Worm (Caenorhabditis elegans) whole organism, young adult: ENCODE measurements around the gene F56D2.8.

Experiments
- B0336.3 ChIP-seq: fragments of 200-800 bp; sonication (Bioruptor generic); IDR thresholded peaks from 2 replicates; pipeline ENCODE4 v1.3.6; 2022; ENCODE audit warnings: missing genetic modification characterization, missing compliant biosample characterization
- C06A6.2 ChIP-seq: fragments of 200-800 bp; sonication (Bioruptor generic); conservative IDR thresholded peaks from 2 replicates; pipeline ENCODE4 v1.3.6; 2022; ENCODE audit warnings: missing genetic modification characterization, missing compliant biosample characterization
- F22D6.2 ChIP-seq: sonication (generic microtip); optimal IDR thresholded peaks from 2 replicates; lab custom pipeline; 2016; ENCODE audit warnings: mild to moderate bottlenecking, missing genetic modification characterization, missing compliant biosample characterization
- F37B4.10 ChIP-seq: fragments of 200-800 bp; sonication (Bioruptor generic); IDR thresholded peaks from 2 replicates; pipeline ENCODE4 v1.3.6; 2022; ENCODE audit warnings: missing genetic modification characterization, missing compliant biosample characterization
- F52B5.7 ChIP-seq: sonication (generic microtip); optimal IDR thresholded peaks from 2 replicates; lab custom pipeline; 2016; ENCODE audit warnings: mild to moderate bottlenecking, missing genetic modification characterization, missing compliant biosample characterization
- F55B11.4 ChIP-seq: sonication (generic microtip); optimal IDR thresholded peaks from 2 replicates; lab custom pipeline; 2016; ENCODE audit warnings: missing compliant biosample characterization, missing genetic modification characterization, borderline replicate concordance; ENCODE audit not compliant: insufficient read depth
- K11D2.4 ChIP-seq: fragments of 200-800 bp; sonication (Bioruptor generic); IDR thresholded peaks from 2 replicates; pipeline ENCODE4 v1.3.6; 2022; ENCODE audit warnings: missing genetic modification reagents, missing genetic modification characterization, missing compliant biosample characterization
- K12H6.12 ChIP-seq: fragments of 200-800 bp; sonication (Bioruptor generic); optimal IDR thresholded peaks from 2 replicates; lab custom pipeline; 2018; ENCODE audit warnings: mild to moderate bottlenecking, missing genetic modification characterization, missing compliant biosample characterization
- Y53F4B.3 ChIP-seq: fragments of 200-800 bp; sonication (Bioruptor generic); IDR thresholded peaks from 2 replicates; pipeline ENCODE4 v1.3.6; 2022; ENCODE audit warnings: missing genetic modification reagents, missing genetic modification characterization, missing compliant biosample characterization
- Y53G8AR.9 ChIP-seq: fragments of 200-800 bp; sonication (Bioruptor generic); conservative IDR thresholded peaks from 2 replicates; pipeline ENCODE4 v1.3.6; 2022; ENCODE audit warnings: missing genetic modification reagents, missing genetic modification characterization, missing compliant biosample characterization
- Y95B8A.8 ChIP-seq: fragments of 200-800 bp; sonication (Bioruptor generic); IDR thresholded peaks from 2 replicates; pipeline ENCODE4 v1.3.6; 2022; ENCODE audit warnings: missing genetic modification reagents, missing genetic modification characterization, missing compliant biosample characterization
- ZK185.1 ChIP-seq: sonication (generic microtip); optimal IDR thresholded peaks from 2 replicates; lab custom pipeline; 2016; ENCODE audit warnings: mild to moderate bottlenecking, missing genetic modification characterization, missing compliant biosample characterization; ENCODE audit not compliant: poor library complexity, severe bottlenecking
- akir-1 ChIP-seq: fragments of 200-800 bp; sonication (Bioruptor generic); optimal IDR thresholded peaks from 2 replicates; lab custom pipeline; 2018; ENCODE audit warnings: mild to moderate bottlenecking, missing genetic modification characterization, moderate library complexity, missing compliant biosample characterization
- ama-1 ChIP-seq, 3 experiments: fragments of 150-350 bp in 1 of 3; sonication (generic microtip) in 2 of 3; optimal IDR thresholded peaks; 2 replicates each; lab custom pipeline; 2014 to 2018; ENCODE audit warnings: missing biosample characterization in 2 of 3, missing genetic modification characterization in 2 of 3, missing genetic modification reagents in 2 of 3
- atf-7 ChIP-seq: sonication (generic microtip); optimal IDR thresholded peaks from 2 replicates; lab custom pipeline; 2017; ENCODE audit warnings: mild to moderate bottlenecking, missing genetic modification characterization, missing compliant biosample characterization
- attf-5 ChIP-seq: fragments of 200-800 bp; sonication (Bioruptor generic); optimal IDR thresholded peaks from 2 replicates; lab custom pipeline; 2018; ENCODE audit warnings: mild to moderate bottlenecking, missing genetic modification characterization, missing compliant biosample characterization
- cebp-1 ChIP-seq, 2 experiments: fragments of 200-800 bp in 1 of 2; sonication (Bioruptor generic) in 1 of 2; sonication (generic microtip) in 1 of 2; IDR thresholded peaks in 1 of 2; optimal IDR thresholded peaks in 1 of 2; 2 replicates each; pipeline versions ENCODE4 v1.3.6 to Lab custom; 2017 to 2022; ENCODE audit warnings: missing compliant biosample characterization in 2 of 2, missing genetic modification characterization in 2 of 2, mild to moderate bottlenecking in 1 of 2, missing genetic modification reagents in 1 of 2, moderate library complexity in 1 of 2
- die-1 ChIP-seq: sonication (generic microtip); optimal IDR thresholded peaks from 2 replicates; lab custom pipeline; 2016; ENCODE audit warnings: missing genotype, mild to moderate bottlenecking, missing genetic modification characterization, missing compliant biosample characterization
- dox-1 ChIP-seq: fragments of 200-800 bp; sonication (Bioruptor generic); IDR thresholded peaks from 2 replicates; pipeline ENCODE4 v1.3.6; 2022; ENCODE audit warnings: missing genetic modification reagents, missing genetic modification characterization, missing compliant biosample characterization
- ets-4 ChIP-seq: fragments of 200-800 bp; sonication (Bioruptor generic); optimal IDR thresholded peaks from 2 replicates; lab custom pipeline; 2018; ENCODE audit warnings: mild to moderate bottlenecking, missing genetic modification characterization, missing compliant biosample characterization
- hlh-26 ChIP-seq: fragments of 200-800 bp; sonication (Bioruptor generic); conservative IDR thresholded peaks from 2 replicates; pipeline ENCODE4 v1.3.6; 2022; ENCODE audit warnings: missing genetic modification reagents, missing genetic modification characterization, missing compliant biosample characterization
- hmg-1.2 ChIP-seq: fragments of 200-800 bp; sonication (Bioruptor generic); IDR thresholded peaks from 2 replicates; pipeline ENCODE4 v1.3.6; 2022; ENCODE audit warnings: missing genetic modification reagents, missing genetic modification characterization, missing compliant biosample characterization
- let-607 ChIP-seq, 2 experiments: fragments of 200-800 bp in 1 of 2; sonication (Bioruptor generic) in 1 of 2; sonication (generic microtip) in 1 of 2; optimal IDR thresholded peaks; 2 replicates each; lab custom pipeline; 2016 to 2018; ENCODE audit warnings: mild to moderate bottlenecking in 2 of 2, missing compliant biosample characterization in 2 of 2, missing genetic modification characterization in 2 of 2, moderate library complexity in 2 of 2, missing genotype in 1 of 2
- lin-35 ChIP-seq, 3 experiments: fragments of 150-350 bp in 2 of 3; sonication (generic microtip) in 1 of 3; optimal IDR thresholded peaks; 2 replicates each; lab custom pipeline; 2014 to 2018; ENCODE audit warnings: missing biosample characterization in 3 of 3, missing genetic modification characterization in 3 of 3, missing genetic modification reagents in 3 of 3
- lin-40 ChIP-seq: sonication (generic microtip); optimal IDR thresholded peaks from 2 replicates; lab custom pipeline; 2016; ENCODE audit warnings: missing genetic modification characterization, mild to moderate bottlenecking, missing compliant biosample characterization, missing genotype, missing genetic modification reagents
- lir-1 ChIP-seq: fragments of 200-800 bp; sonication (Bioruptor generic); conservative IDR thresholded peaks from 2 replicates; pipeline ENCODE4 v1.3.6; 2022; ENCODE audit warnings: missing genetic modification reagents, missing genetic modification characterization, missing compliant biosample characterization
- lsl-1 ChIP-seq: fragments of 200-800 bp; sonication (Bioruptor generic); optimal IDR thresholded peaks from 2 replicates; lab custom pipeline; 2018; ENCODE audit warnings: mild to moderate bottlenecking, missing genetic modification characterization, moderate library complexity, missing compliant biosample characterization
- mel-28 ChIP-seq: sonication (generic microtip); optimal IDR thresholded peaks from 2 replicates; lab custom pipeline; 2016; ENCODE audit warnings: borderline replicate concordance, mild to moderate bottlenecking, missing genetic modification characterization, missing compliant biosample characterization
- nfyb-1 ChIP-seq: fragments of 200-800 bp; sonication (Bioruptor generic); IDR thresholded peaks from 2 replicates; pipeline ENCODE4 v1.3.6; 2022; ENCODE audit warnings: missing genetic modification reagents, missing genetic modification characterization, missing compliant biosample characterization
- nhr-120 ChIP-seq: fragments of 200-800 bp; sonication (Bioruptor generic); IDR thresholded peaks from 2 replicates; pipeline ENCODE4 v1.3.6; 2022; ENCODE audit warnings: missing genetic modification characterization, missing compliant biosample characterization
- nhr-80 ChIP-seq: sonication (generic microtip); optimal IDR thresholded peaks from 2 replicates; lab custom pipeline; 2016; ENCODE audit warnings: missing genetic modification characterization, missing compliant biosample characterization
- pha-4 ChIP-seq: fragments of 150-350 bp; sonication (generic microtip); optimal IDR thresholded peaks from 2 replicates; lab custom pipeline; 2014; ENCODE audit warnings: missing biosample characterization, missing genetic modification reagents, missing genetic modification characterization
- rpc-1 ChIP-seq, 2 experiments: fragments of 150-350 bp in 1 of 2; sonication (generic microtip) in 1 of 2; optimal IDR thresholded peaks; 2 replicates each; lab custom pipeline; 2014 to 2018; ENCODE audit warnings: missing biosample characterization in 1 of 2, missing genetic modification characterization in 1 of 2, missing genetic modification reagents in 1 of 2, missing genotype in 1 of 2
- snpc-4 ChIP-seq, 5 experiments: fragments of 150-350 bp in 1 of 5; sonication (generic microtip) in 4 of 5; optimal IDR thresholded peaks; 2 replicates each; lab custom pipeline; 2014 to 2018; ENCODE audit warnings: missing genetic modification characterization in 5 of 5, missing biosample characterization in 3 of 5, antibody characterized with exemption in 2 of 5, mild to moderate bottlenecking in 2 of 5, missing compliant biosample characterization in 2 of 5, missing genotype in 2 of 5, moderate library complexity in 2 of 5, missing genetic modification reagents in 1 of 5
- somi-1 ChIP-seq: fragments of 200-800 bp; sonication (Bioruptor generic); optimal IDR thresholded peaks from 2 replicates; lab custom pipeline; 2018; ENCODE audit warnings: mild to moderate bottlenecking, missing genetic modification characterization, missing compliant biosample characterization
- tbp1 ChIP-seq: fragments of 200-800 bp; sonication (Bioruptor generic); optimal IDR thresholded peaks from 2 replicates; lab custom pipeline; 2018; ENCODE audit warnings: mild to moderate bottlenecking, missing genetic modification characterization, missing compliant biosample characterization
- tlf-1 ChIP-seq: fragments of 200-800 bp; sonication (Bioruptor generic); optimal IDR thresholded peaks from 2 replicates; lab custom pipeline; 2018; ENCODE audit warnings: mild to moderate bottlenecking, missing genetic modification characterization, missing compliant biosample characterization
- unc-130 ChIP-seq: sonication (generic microtip); optimal IDR thresholded peaks from 2 replicates; lab custom pipeline; 2016; ENCODE audit warnings: missing genetic modification reagents, missing genetic modification characterization, missing compliant biosample characterization
- zim-3 ChIP-seq: sonication (generic microtip); optimal IDR thresholded peaks from 2 replicates; lab custom pipeline; 2017; ENCODE audit warnings: mild to moderate bottlenecking, missing genetic modification characterization, moderate library complexity, missing compliant biosample characterization

F56D2.8 gene

ce11 chrIII:5553098-5553497, 29.6 kb downstream of the F56D2.8 start (continued):
- TF ChIP-seq mel-28 (tag; lab: Kevin White, UChicago) (no peak), Y53G8AR.9 (GFP tag; lab: Robert Waterston, UW) (peak; percentile 55; the same call in 1 of the 2 replicates), die-1 (no peak), F52B5.7 (tag; lab: Kevin White, UChicago) (no peak), unc-130 (GFP tag; lab: Kevin White, UChicago) (no peak), ets-4 (peak; percentile 2), nhr-80 (tag; lab: Kevin White, UChicago) (peak; percentile 78), Y95B8A.8 (0 out of 2 replicates have a peak, but pooled peaks have one; percentile 53), zim-3 (tag; lab: Kevin White, UChicago) (no peak), let-607 (tag; optimal IDR thresholded peaks at IDR 0.05; lab: Kevin White, UChicago) (peak; percentile 13 to 83), B0336.3 (peak; percentile 54), F22D6.2 (tag; lab: Kevin White, UChicago) (no peak), F37B4.10 (no peak), tlf-1 (GFP tag; lab: Kevin White, UChicago) (peak; percentile 48)

- TF ChIP-seq ZK185.1 (tag; lab: Kevin White, UChicago) (peak; percentile 1), nhr-80 (tag; lab: Kevin White, UChicago) (peak; percentile 60), Y95B8A.8 (no peak), hmg-1.2 (peak; percentile 52), akir-1 (no peak), rpc-1 (optimal IDR thresholded peaks at IDR 0.05; lab: Kevin White, UChicago) (no peak), rpc-1 (tag; optimal IDR thresholded peaks at IDR 0.05; lab: Kevin White, UChicago) (no peak), K12H6.12 (tag; lab: Kevin White, UChicago) (peak; percentile 62), atf-7 (peak; percentile 25), pha-4 (tag; lab: Kevin White, UChicago) (no peak), lsl-1 (GFP tag; lab: Kevin White, UChicago) (no peak), F55B11.4 (tag; lab: Kevin White, UChicago) (no peak), snpc-4 (GFP tag; optimal IDR thresholded peaks at IDR 0.05; lab: Kevin White, UChicago) (no peak), snpc-4 (tag; optimal IDR thresholded peaks at IDR 0.05; lab: Kevin White, UChicago) (no peak), lin-35 (GFP tag; optimal IDR thresholded peaks at IDR 0.05; lab: Kevin White, UChicago) (peak in 1 of 3 experiments; percentile 12), tlf-1 (GFP tag; lab: Kevin White, UChicago) (peak; percentile 42), hlh-26 (no peak), cebp-1 (GFP tag; IDR thresholded peaks at IDR 0.05; lab: Robert Waterston, UW) (no peak), cebp-1 (tag; optimal IDR thresholded peaks at IDR 0.05; lab: Kevin White, UChicago) (peak; percentile 59), K11D2.4 (GFP tag; lab: Robert Waterston, UW) (peak; percentile 46; the same call in 1 of the 2 replicates), let-607 (tag; optimal IDR thresholded peaks at IDR 0.05; lab: Kevin White, UChicago) (peak in 1 of 2 experiments; percentile 21), C06A6.2 (GFP tag; lab: Robert Waterston, UW) (0 out of 2 replicates have a peak, but pooled peaks have one; percentile 28), nfyb-1 (GFP tag; lab: Robert Waterston, UW) (0 out of 2 replicates have a peak, but pooled peaks have one; percentile 34), lir-1 (GFP tag; lab: Robert Waterston, UW) (0 out of 2 replicates have a peak, but pooled peaks have one; percentile 23), die-1 (no peak), tbp1 (GFP tag; lab: Kevin White, UChicago) (peak; percentile 30), Y53F4B.3 (GFP tag; lab: Robert Waterston, UW) (no peak), lin-40 (tag; lab: Kevin White, UChicago) (peak; percentile 57), ama-1 (optimal IDR thresholded peaks at IDR 0.05; lab: Kevin White, UChicago) (peak; percentile 61), ama-1 (GFP tag; optimal IDR thresholded peaks at IDR 0.05; lab: Kevin White, UChicago) (no peak), attf-5 (GFP tag; lab: Kevin White, UChicago) (peak; percentile 38), nhr-120 (GFP tag; lab: Robert Waterston, UW) (no peak), dox-1 (GFP tag; lab: Robert Waterston, UW) (peak; percentile 11; the same call in 1 of the 2 replicates), somi-1 (GFP tag; lab: Kevin White, UChicago) (peak; percentile 64)
These were observed 30.5 kb downstream of the F56D2.8 start, which contains the start of gene F09F7.6 for ce11 chrIII:5552072-5552667. TSS of gene F09F7.6 (minus strand) at chrIII:5552135.
